Worm (Caenorhabditis elegans) whole organism, young adult: ENCODE results near the gene msp-50.
A peak's percentile ranks its signal among the peaks of the same experiment; 100 is the strongest.

Source experiments
- B0035.1 ChIP-seq: sonication (generic microtip); optimal IDR thresholded peaks from 2 replicates; lab custom pipeline; 2016; ENCODE audit warnings: missing genetic modification characterization, mild to moderate bottlenecking, missing compliant biosample characterization, missing genotype, missing genetic modification reagents
- C06A6.2 ChIP-seq: fragments of 200-800 bp; sonication (Bioruptor generic); conservative IDR thresholded peaks from 2 replicates; pipeline ENCODE4 v1.3.6; 2022; ENCODE audit warnings: missing genetic modification characterization, missing compliant biosample characterization
- D2030.7 ChIP-seq: fragments of 200-800 bp; sonication (Bioruptor generic); IDR thresholded peaks from 2 replicates; pipeline ENCODE4 v1.3.6; 2022; ENCODE audit warnings: missing genetic modification reagents, missing genetic modification characterization, missing compliant biosample characterization
- F10E7.11 ChIP-seq: sonication (generic microtip); optimal IDR thresholded peaks from 2 replicates; lab custom pipeline; 2017; ENCODE audit warnings: mild to moderate bottlenecking, missing genetic modification characterization, moderate library complexity, missing compliant biosample characterization
- F33H1.4 ChIP-seq: fragments of 200-800 bp; sonication (Bioruptor generic); IDR thresholded peaks from 2 replicates; pipeline ENCODE4 v1.3.6; 2022; ENCODE audit warnings: missing genetic modification reagents, missing genetic modification characterization, missing compliant biosample characterization
- F37B4.10 ChIP-seq: fragments of 200-800 bp; sonication (Bioruptor generic); IDR thresholded peaks from 2 replicates; pipeline ENCODE4 v1.3.6; 2022; ENCODE audit warnings: missing genetic modification characterization, missing compliant biosample characterization
- F52B5.7 ChIP-seq: sonication (generic microtip); optimal IDR thresholded peaks from 2 replicates; lab custom pipeline; 2016; ENCODE audit warnings: mild to moderate bottlenecking, missing genetic modification characterization, missing compliant biosample characterization
- F55B11.4 ChIP-seq: sonication (generic microtip); optimal IDR thresholded peaks from 2 replicates; lab custom pipeline; 2016; ENCODE audit warnings: missing compliant biosample characterization, missing genetic modification characterization, borderline replicate concordance; ENCODE audit not compliant: insufficient read depth
- F57C9.4 ChIP-seq: sonication (generic microtip); optimal IDR thresholded peaks from 2 replicates; lab custom pipeline; 2017; ENCODE audit warnings: mild to moderate bottlenecking, missing genetic modification characterization, missing compliant biosample characterization
- K11D2.4 ChIP-seq: fragments of 200-800 bp; sonication (Bioruptor generic); IDR thresholded peaks from 2 replicates; pipeline ENCODE4 v1.3.6; 2022; ENCODE audit warnings: missing genetic modification reagents, missing genetic modification characterization, missing compliant biosample characterization
- K12H6.12 ChIP-seq: fragments of 200-800 bp; sonication (Bioruptor generic); optimal IDR thresholded peaks from 2 replicates; lab custom pipeline; 2018; ENCODE audit warnings: mild to moderate bottlenecking, missing genetic modification characterization, missing compliant biosample characterization
- Y67H2A.10 ChIP-seq: fragments of 200-800 bp; sonication (Bioruptor generic); conservative IDR thresholded peaks from 2 replicates; pipeline ENCODE4 v1.3.6; 2022; ENCODE audit warnings: missing genetic modification reagents, missing genetic modification characterization, missing compliant biosample characterization
- Y95B8A.8 ChIP-seq: fragments of 200-800 bp; sonication (Bioruptor generic); IDR thresholded peaks from 2 replicates; pipeline ENCODE4 v1.3.6; 2022; ENCODE audit warnings: missing genetic modification reagents, missing genetic modification characterization, missing compliant biosample characterization
- akir-1 ChIP-seq: fragments of 200-800 bp; sonication (Bioruptor generic); optimal IDR thresholded peaks from 2 replicates; lab custom pipeline; 2018; ENCODE audit warnings: mild to moderate bottlenecking, missing genetic modification characterization, moderate library complexity, missing compliant biosample characterization
- ama-1 ChIP-seq, 3 experiments: fragments of 150-350 bp in 1 of 3; sonication (generic microtip) in 2 of 3; optimal IDR thresholded peaks; 2 replicates each; lab custom pipeline; 2014 to 2018; ENCODE audit warnings: missing biosample characterization in 2 of 3, missing genetic modification characterization in 2 of 3, missing genetic modification reagents in 2 of 3
- atf-7 ChIP-seq: sonication (generic microtip); optimal IDR thresholded peaks from 2 replicates; lab custom pipeline; 2017; ENCODE audit warnings: mild to moderate bottlenecking, missing genetic modification characterization, missing compliant biosample characterization
- attf-6 ChIP-seq: fragments of 200-800 bp; sonication (Bioruptor generic); IDR thresholded peaks from 2 replicates; pipeline ENCODE4 v1.3.6; 2022; ENCODE audit warnings: missing genetic modification reagents, missing genetic modification characterization, missing compliant biosample characterization
- ccch-3 ChIP-seq: fragments of 200-800 bp; sonication (Bioruptor generic); optimal IDR thresholded peaks from 2 replicates; lab custom pipeline; 2018; ENCODE audit warnings: mild to moderate bottlenecking, missing genetic modification characterization, missing compliant biosample characterization
- ceh-27 ChIP-seq: fragments of 200-800 bp; sonication (Bioruptor generic); optimal IDR thresholded peaks from 2 replicates; lab custom pipeline; 2018; ENCODE audit warnings: mild to moderate bottlenecking, missing genetic modification characterization, moderate library complexity, missing compliant biosample characterization
- ceh-40 ChIP-seq: fragments of 200-800 bp; sonication (Bioruptor generic); IDR thresholded peaks from 2 replicates; pipeline ENCODE4 v1.3.6; 2022; ENCODE audit warnings: missing genetic modification characterization, missing compliant biosample characterization
- ceh-58 ChIP-seq: fragments of 200-800 bp; sonication (Bioruptor generic); IDR thresholded peaks from 2 replicates; pipeline ENCODE4 v1.3.6; 2022; ENCODE audit warnings: missing genetic modification characterization, missing compliant biosample characterization
- ceh-79 ChIP-seq: sonication (generic microtip); optimal IDR thresholded peaks from 2 replicates; lab custom pipeline; 2017; ENCODE audit warnings: mild to moderate bottlenecking, missing genetic modification characterization, missing compliant biosample characterization
- ceh-91 ChIP-seq: fragments of 200-800 bp; sonication (Bioruptor generic); IDR thresholded peaks from 2 replicates; pipeline ENCODE4 v1.3.6; 2022; ENCODE audit warnings: missing genetic modification reagents, missing genetic modification characterization, missing compliant biosample characterization
- die-1 ChIP-seq: sonication (generic microtip); optimal IDR thresholded peaks from 2 replicates; lab custom pipeline; 2016; ENCODE audit warnings: missing genotype, mild to moderate bottlenecking, missing genetic modification characterization, missing compliant biosample characterization
- dox-1 ChIP-seq: fragments of 200-800 bp; sonication (Bioruptor generic); IDR thresholded peaks from 2 replicates; pipeline ENCODE4 v1.3.6; 2022; ENCODE audit warnings: missing genetic modification reagents, missing genetic modification characterization, missing compliant biosample characterization
- efl-1 ChIP-seq: fragments of 150-350 bp; optimal IDR thresholded peaks from 2 replicates; lab custom pipeline; 2014; ENCODE audit warnings: missing biosample characterization, missing genetic modification reagents, missing genetic modification characterization
- egl-18 ChIP-seq: fragments of 200-800 bp; sonication (Bioruptor generic); IDR thresholded peaks from 2 replicates; pipeline ENCODE4 v1.3.6; 2022; ENCODE audit warnings: missing genetic modification reagents, missing genetic modification characterization, missing compliant biosample characterization
- egrh-3 ChIP-seq: fragments of 200-800 bp; sonication (Bioruptor generic); IDR thresholded peaks from 2 replicates; pipeline ENCODE4 v1.3.6; 2022; ENCODE audit warnings: missing genetic modification reagents, missing genetic modification characterization, missing compliant biosample characterization
- ekl-4 ChIP-seq: fragments of 200-800 bp; sonication (Bioruptor generic); IDR thresholded peaks from 2 replicates; pipeline ENCODE4 v1.3.6; 2022; ENCODE audit warnings: missing genetic modification reagents, missing genetic modification characterization, missing compliant biosample characterization
- fkh-3 ChIP-seq: sonication (generic microtip); optimal IDR thresholded peaks from 2 replicates; lab custom pipeline; 2016; ENCODE audit warnings: mild to moderate bottlenecking, missing genetic modification characterization, missing compliant biosample characterization
- him-1 ChIP-seq: sonication (generic microtip); optimal IDR thresholded peaks from 2 replicates; lab custom pipeline; 2016; ENCODE audit warnings: missing genotype, missing genetic modification reagents, missing genetic modification characterization, missing compliant biosample characterization
- hsf-1 ChIP-seq: fragments of 200-800 bp; sonication (Bioruptor generic); IDR thresholded peaks from 2 replicates; pipeline ENCODE4 v1.3.6; 2022; ENCODE audit warnings: missing genetic modification reagents, missing genetic modification characterization, missing compliant biosample characterization
- lin-35 ChIP-seq, 3 experiments: fragments of 150-350 bp in 2 of 3; sonication (generic microtip) in 1 of 3; optimal IDR thresholded peaks; 2 replicates each; lab custom pipeline; 2014 to 2018; ENCODE audit warnings: missing biosample characterization in 3 of 3, missing genetic modification characterization in 3 of 3, missing genetic modification reagents in 3 of 3
- lin-54 ChIP-seq: fragments of 200-800 bp; sonication (Bioruptor generic); optimal IDR thresholded peaks from 2 replicates; lab custom pipeline; 2018; ENCODE audit warnings: mild to moderate bottlenecking, missing genetic modification characterization, missing compliant biosample characterization
- lir-1 ChIP-seq: fragments of 200-800 bp; sonication (Bioruptor generic); conservative IDR thresholded peaks from 2 replicates; pipeline ENCODE4 v1.3.6; 2022; ENCODE audit warnings: missing genetic modification reagents, missing genetic modification characterization, missing compliant biosample characterization
- lsl-1 ChIP-seq: fragments of 200-800 bp; sonication (Bioruptor generic); optimal IDR thresholded peaks from 2 replicates; lab custom pipeline; 2018; ENCODE audit warnings: mild to moderate bottlenecking, missing genetic modification characterization, moderate library complexity, missing compliant biosample characterization
- mcd-1 ChIP-seq: fragments of 200-800 bp; sonication (Bioruptor generic); IDR thresholded peaks from 2 replicates; pipeline ENCODE4 v1.3.6; 2022; ENCODE audit warnings: missing genetic modification reagents, missing genetic modification characterization, missing compliant biosample characterization
- nfya-1 ChIP-seq: sonication (generic microtip); optimal IDR thresholded peaks from 2 replicates; lab custom pipeline; 2017; ENCODE audit warnings: antibody characterized with exemption, missing compliant biosample characterization, missing genetic modification characterization, borderline replicate concordance; ENCODE audit not compliant: insufficient read depth
- nhr-80 ChIP-seq: sonication (generic microtip); optimal IDR thresholded peaks from 2 replicates; lab custom pipeline; 2016; ENCODE audit warnings: missing genetic modification characterization, missing compliant biosample characterization
- nhr-90 ChIP-seq: sonication (generic microtip); optimal IDR thresholded peaks from 2 replicates; lab custom pipeline; 2016; ENCODE audit warnings: missing genotype, mild to moderate bottlenecking, missing genetic modification characterization, missing compliant biosample characterization
- rcor-1 ChIP-seq: fragments of 200-800 bp; sonication (Bioruptor generic); IDR thresholded peaks from 2 replicates; pipeline ENCODE4 v1.3.6; 2022; ENCODE audit warnings: missing genetic modification reagents, missing genetic modification characterization, missing compliant biosample characterization
- repo-1 ChIP-seq: sonication (generic microtip); optimal IDR thresholded peaks from 2 replicates; lab custom pipeline; 2017; ENCODE audit warnings: mild to moderate bottlenecking, missing genetic modification characterization, missing compliant biosample characterization
- sptf-2 ChIP-seq: fragments of 200-800 bp; sonication (Bioruptor generic); optimal IDR thresholded peaks from 2 replicates; lab custom pipeline; 2018; ENCODE audit warnings: mild to moderate bottlenecking, missing genetic modification characterization, missing compliant biosample characterization
- tbp1 ChIP-seq: fragments of 200-800 bp; sonication (Bioruptor generic); optimal IDR thresholded peaks from 2 replicates; lab custom pipeline; 2018; ENCODE audit warnings: mild to moderate bottlenecking, missing genetic modification characterization, missing compliant biosample characterization
- unc-130 ChIP-seq: sonication (generic microtip); optimal IDR thresholded peaks from 2 replicates; lab custom pipeline; 2016; ENCODE audit warnings: missing genetic modification reagents, missing genetic modification characterization, missing compliant biosample characterization
- zim-3 ChIP-seq: sonication (generic microtip); optimal IDR thresholded peaks from 2 replicates; lab custom pipeline; 2017; ENCODE audit warnings: mild to moderate bottlenecking, missing genetic modification characterization, moderate library complexity, missing compliant biosample characterization
- ztf-6 ChIP-seq: fragments of 200-800 bp; sonication (Bioruptor generic); IDR thresholded peaks from 2 replicates; pipeline ENCODE4 v1.3.6; 2022; ENCODE audit warnings: missing genetic modification reagents, missing genetic modification characterization, missing compliant biosample characterization

The msp-50 gene

ce11 chrII:5187934-5188333 is 11.7 kb upstream of the msp-50 start:
- TF ChIP-seq egl-18: no peak
- no peak for TF ChIP-seq zim-3 (tag; lab: Kevin White, UChicago)
- TF ChIP-seq hsf-1 (GFP tag; lab: Robert Waterston, UW): no peak
- TF ChIP-seq ceh-58 (GFP tag; lab: Robert Waterston, UW): no peak
- TF ChIP-seq egrh-3 (GFP tag; lab: Robert Waterston, UW): no peak
- TF ChIP-seq efl-1: peak; percentile 20
- TF ChIP-seq ceh-27 (GFP tag; lab: Kevin White, UChicago): no peak
- TF ChIP-seq tbp1 (GFP tag; lab: Kevin White, UChicago): no peak
- no peak for TF ChIP-seq F52B5.7 (tag; lab: Kevin White, UChicago)
- TF ChIP-seq ceh-91 (GFP tag; lab: Robert Waterston, UW): no peak
- TF ChIP-seq F33H1.4 (GFP tag; lab: Robert Waterston, UW): no peak
- peak; percentile 80 for TF ChIP-seq lsl-1
- TF ChIP-seq dox-1 (GFP tag; lab: Robert Waterston, UW): no peak
- TF ChIP-seq ama-1 (optimal IDR thresholded peaks at IDR 0.05; lab: Kevin White, UChicago): no peak
- TF ChIP-seq ama-1 (GFP tag; optimal IDR thresholded peaks at IDR 0.05; lab: Kevin White, UChicago): no peak
- no peak for TF ChIP-seq ceh-79 (tag; lab: Kevin White, UChicago)
- TF ChIP-seq D2030.7 (GFP tag; lab: Robert Waterston, UW): peak; percentile 27; the same call in 1 of the 2 replicates
- TF ChIP-seq unc-130 (GFP tag; lab: Kevin White, UChicago): no peak
- no peak for TF ChIP-seq K12H6.12 (tag; lab: Kevin White, UChicago)
- TF ChIP-seq nfya-1 (tag; lab: Kevin White, UChicago): no peak
- no peak for TF ChIP-seq ccch-3 (GFP tag; lab: Kevin White, UChicago)
- no peak for TF ChIP-seq B0035.1 (tag; lab: Kevin White, UChicago)
- no peak for TF ChIP-seq ztf-6 (GFP tag; lab: Robert Waterston, UW)
- no peak for TF ChIP-seq rcor-1 (GFP tag; lab: Robert Waterston, UW)
- no peak for TF ChIP-seq K11D2.4
- no peak for TF ChIP-seq F37B4.10 (GFP tag; lab: Robert Waterston, UW)
- no peak for TF ChIP-seq attf-6 (GFP tag; lab: Robert Waterston, UW)
- no peak for TF ChIP-seq C06A6.2 (GFP tag; lab: Robert Waterston, UW)
- no peak for TF ChIP-seq fkh-3
- peak; percentile 57; the same call in 1 of the 2 replicates for TF ChIP-seq mcd-1
- TF ChIP-seq nhr-90 (tag; lab: Kevin White, UChicago): no peak
- TF ChIP-seq repo-1 (tag; lab: Kevin White, UChicago): no peak
- TF ChIP-seq sptf-2 (GFP tag; lab: Kevin White, UChicago): no peak
- no peak for TF ChIP-seq lir-1 (GFP tag; lab: Robert Waterston, UW)
- no peak for TF ChIP-seq him-1 (tag; lab: Kevin White, UChicago)
- TF ChIP-seq, all 124 proteins: peak for 4

- TF ChIP-seq nhr-80 (tag; lab: Kevin White, UChicago) (peak; percentile 85), F10E7.11 (no peak)
These were observed 7.8 kb upstream of the msp-50 start for ce11 chrII:5191766-5192165.

DNA sequence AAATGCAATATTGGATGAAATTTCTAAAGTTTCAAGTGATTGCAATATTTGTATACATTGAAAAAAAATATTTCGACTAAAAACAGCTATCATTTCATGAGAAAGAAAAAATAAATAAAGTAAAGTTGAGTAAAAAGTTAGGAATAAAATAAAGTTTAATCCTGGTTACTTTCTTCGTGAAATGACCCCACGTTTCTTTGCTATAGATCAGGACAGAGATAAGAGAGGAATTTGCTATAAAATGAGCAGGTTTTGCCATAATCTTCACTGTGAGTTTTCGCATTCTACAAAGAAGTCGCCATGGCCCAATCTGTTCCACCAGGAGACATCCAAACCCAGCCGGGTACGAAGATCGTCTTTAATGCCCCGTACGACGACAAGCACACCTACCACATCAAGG is 5.5 kb upstream of the msp-50 start, which contains the start of gene msp-49:
Gene msp-49 (plus strand): TSS at position 301 of the 400 bp plus-strand sequence.
- TF ChIP-seq ekl-4: no peak
- TF ChIP-seq lin-35 (GFP tag; optimal IDR thresholded peaks at IDR 0.05; lab: Kevin White, UChicago): no peak
- TF ChIP-seq sptf-2 (GFP tag; lab: Kevin White, UChicago): no peak
- TF ChIP-seq Y67H2A.10 (GFP tag; lab: Robert Waterston, UW): no peak
- no peak for TF ChIP-seq lin-54 (GFP tag; lab: Kevin White, UChicago)
- no peak for TF ChIP-seq akir-1 (GFP tag; lab: Kevin White, UChicago)
- TF ChIP-seq F55B11.4 (tag; lab: Kevin White, UChicago): no peak
- no peak for TF ChIP-seq atf-7 (tag; lab: Kevin White, UChicago)
- TF ChIP-seq ceh-79 (tag; lab: Kevin White, UChicago): no peak
- no peak for TF ChIP-seq Y95B8A.8 (GFP tag; lab: Robert Waterston, UW)
- no peak for TF ChIP-seq die-1 (tag; lab: Kevin White, UChicago)
- no peak for TF ChIP-seq F57C9.4 (tag; lab: Kevin White, UChicago)
- TF ChIP-seq ceh-40: no peak
